Worm (Caenorhabditis elegans): Measurements from ENCODE around the gene F47B7.2.

ce11 chrX:3733732-3734131 lies 38.8 kb upstream of the F47B7.2 start, which contains the start of gene tag-18:
- TF ChIP-seq ztf-22 (GFP tag; optimal IDR thresholded peaks at IDR 0.05) (no peak), lin-54 (GFP tag; optimal IDR thresholded peaks at IDR 0.05) (no peak)
